Worm (Caenorhabditis elegans) whole organism, midembryonic: ENCODE results near the gene K08D8.4.
"Not testable (repeated sequence)": the region's sequence is repeated elsewhere in the genome, so short reads cannot be mapped to it uniquely, and the experiment has no call there.

ENCODE experiments used
- T22C8.4 ChIP-seq: fragments of 200-800 bp; sonication (Bioruptor generic); IDR thresholded peaks from 2 replicates; pipeline ENCODE4 v1.3.6; 2022; ENCODE audit warnings: missing genetic modification characterization, missing compliant biosample characterization
- cog-1 ChIP-seq: sonication (generic microtip); optimal IDR thresholded peaks from 2 replicates; lab custom pipeline; 2016; ENCODE audit warnings: missing genetic modification characterization, missing compliant biosample characterization
- flt-1 ChIP-seq: fragments of 200-800 bp; sonication (Bioruptor generic); IDR thresholded peaks from 2 replicates; pipeline ENCODE4 v1.3.6; 2022; ENCODE audit warnings: missing genetic modification characterization, missing compliant biosample characterization
- klf-2 ChIP-seq: fragments of 200-800 bp; sonication (Bioruptor generic); conservative IDR thresholded peaks from 2 replicates; pipeline ENCODE4 v1.3.6; 2022; ENCODE audit warnings: missing genetic modification reagents, missing genetic modification characterization, missing compliant biosample characterization
- med-1 ChIP-seq: sonication (generic microtip); optimal IDR thresholded peaks from 2 replicates; lab custom pipeline; 2017; ENCODE audit warnings: missing genetic modification characterization, mild to moderate bottlenecking, missing compliant biosample characterization, antibody characterized with exemption, missing genetic modification reagents; ENCODE audit not compliant: insufficient read depth
- ref-1 ChIP-seq: fragments of 200-800 bp; sonication (Bioruptor generic); conservative IDR thresholded peaks from 2 replicates; pipeline ENCODE4 v1.3.6; 2022; ENCODE audit warnings: missing genetic modification reagents, missing genetic modification characterization, missing compliant biosample characterization
- tab-1 ChIP-seq: fragments of 200-800 bp; sonication (Bioruptor generic); IDR thresholded peaks from 2 replicates; pipeline ENCODE4 v1.3.6; 2022; ENCODE audit warnings: missing genetic modification characterization, missing compliant biosample characterization
- ztf-23 ChIP-seq: fragments of 200-800 bp; sonication (Bioruptor generic); IDR thresholded peaks from 2 replicates; pipeline ENCODE4 v1.3.6; 2022; ENCODE audit warnings: missing genetic modification reagents, missing genetic modification characterization, missing compliant biosample characterization
- ztf-29 ChIP-seq: fragments of 200-800 bp; sonication (Bioruptor generic); IDR thresholded peaks from 2 replicates; pipeline ENCODE4 v1.3.6; 2022; ENCODE audit warnings: missing genetic modification reagents, missing genetic modification characterization, missing compliant biosample characterization

The K08D8.4 gene

DNA sequence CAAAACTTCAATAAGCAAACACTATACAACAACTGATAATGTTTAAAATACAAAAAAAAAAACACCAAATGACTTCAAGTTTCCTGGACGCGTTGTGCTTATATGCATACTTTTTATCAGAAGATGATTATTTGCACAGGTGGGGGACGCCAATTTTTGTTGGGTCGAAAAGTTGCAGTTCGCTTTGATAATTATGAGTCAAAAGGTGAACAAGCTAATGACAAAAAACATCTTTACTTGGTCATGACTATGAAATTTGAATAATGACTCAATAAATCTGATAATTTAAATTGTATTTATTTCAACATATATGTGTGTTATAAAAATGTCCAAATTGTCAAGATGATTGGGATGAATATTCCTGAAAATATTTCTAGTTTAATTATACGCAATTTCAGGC is 26.6 kb downstream of the K08D8.4 start, which contains the start of gene ZK896.4:
Gene ZK896.4, minus strand, starts transcription at position 101 of the 400 bp plus-strand sequence.
- TF ChIP-seq ztf-23 (GFP tag; lab: Robert Waterston, UW), result no peak
- TF ChIP-seq flt-1 (GFP tag; lab: Robert Waterston, UW), result no peak
- no peak for TF ChIP-seq tab-1 (GFP tag; lab: Robert Waterston, UW)
- no peak for TF ChIP-seq T22C8.4 (GFP tag; lab: Robert Waterston, UW)
- TF ChIP-seq ref-1 (GFP tag; lab: Robert Waterston, UW), result no peak
- no peak for TF ChIP-seq klf-2
- TF ChIP-seq ztf-29 (GFP tag; lab: Robert Waterston, UW), result no peak
- TF ChIP-seq cog-1 (tag; lab: Kevin White, UChicago), result no peak
- no peak for TF ChIP-seq med-1 (GFP tag; lab: Kevin White, UChicago)

DNA sequence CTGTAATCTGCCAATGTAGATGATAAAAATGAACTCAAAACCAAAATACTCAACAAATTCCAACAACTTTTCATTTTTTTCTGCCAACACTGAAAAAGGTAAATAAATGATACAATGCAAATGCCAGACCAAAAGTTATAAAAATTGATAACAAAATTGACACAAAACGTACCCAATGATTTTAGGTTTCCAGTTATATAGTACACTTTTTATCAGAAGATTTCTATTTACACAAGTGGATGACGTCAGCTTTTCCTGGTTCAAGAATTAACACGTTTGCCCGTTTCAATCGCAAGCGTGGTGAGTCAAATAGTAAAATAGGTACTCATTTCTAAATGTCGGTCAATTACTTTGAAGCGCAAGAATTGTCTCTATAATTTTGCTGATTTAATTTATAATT is 30.2 kb downstream of the K08D8.4 start, which contains the start of gene ZK896.5:
Gene ZK896.5, minus strand, starts transcription at position 89 of the 400 bp plus-strand sequence.
- TF ChIP-seq ztf-29 (GFP tag; lab: Robert Waterston, UW) (no peak), med-1 (GFP tag; lab: Kevin White, UChicago) (no peak), T22C8.4 (GFP tag; lab: Robert Waterston, UW) (no peak), klf-2 (no peak), ztf-23 (GFP tag; lab: Robert Waterston, UW) (no peak), ref-1 (GFP tag; lab: Robert Waterston, UW) (no peak), flt-1 (GFP tag; lab: Robert Waterston, UW) (no peak), cog-1 (tag; lab: Kevin White, UChicago) (no peak), tab-1 (GFP tag; lab: Robert Waterston, UW) (no peak)

DNA sequence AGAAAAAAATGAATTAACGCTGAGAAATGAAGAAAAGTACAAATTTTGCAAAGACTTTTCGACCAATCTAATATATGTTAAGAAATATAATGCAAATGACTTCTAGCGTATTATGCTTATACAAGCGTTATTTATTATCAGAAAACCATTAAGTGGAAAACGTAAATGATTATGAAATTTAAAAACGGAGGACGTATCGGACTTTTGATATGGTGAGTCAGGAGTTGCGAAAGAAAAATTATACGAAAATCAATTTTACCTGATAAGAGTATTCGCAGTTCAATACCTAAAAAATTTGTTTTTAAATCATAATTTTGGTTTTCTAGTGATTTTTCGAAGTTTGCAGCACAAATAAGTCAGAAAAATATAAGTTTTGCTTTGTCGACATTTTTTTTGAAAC is 33.2 kb downstream of the K08D8.4 start:
- TF ChIP-seq klf-2 (no peak), flt-1 (GFP tag; lab: Robert Waterston, UW) (no peak), cog-1 (tag; lab: Kevin White, UChicago) (no peak), med-1 (GFP tag; lab: Kevin White, UChicago) (no peak), ztf-23 (GFP tag; lab: Robert Waterston, UW) (no peak), T22C8.4 (GFP tag; lab: Robert Waterston, UW) (no peak)

DNA sequence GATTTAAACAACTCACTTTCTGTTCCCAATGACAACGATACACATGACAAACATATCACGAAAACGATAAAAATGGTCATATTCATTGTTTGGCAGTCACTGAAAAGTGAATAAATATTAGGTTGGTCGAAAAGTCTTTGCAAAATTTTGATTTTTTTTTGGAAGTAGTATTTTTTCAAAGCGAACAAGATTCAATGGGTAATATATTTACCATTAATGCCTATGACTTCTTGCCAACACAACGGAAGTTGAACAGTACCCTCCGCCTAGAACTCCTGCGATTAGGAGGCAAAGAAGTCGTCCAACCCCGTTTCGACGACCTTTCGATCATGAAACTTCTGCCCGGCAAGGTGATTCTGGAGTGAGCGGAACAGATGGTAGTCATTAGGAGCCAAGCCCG is 34.5 kb downstream of the K08D8.4 start, which contains the start of gene ZK896.1:
Gene ZK896.1, minus strand, starts transcription at position 101 of the 400 bp plus-strand sequence.
- not testable (repeated sequence) for TF ChIP-seq klf-2; ref-1 (GFP tag; lab: Robert Waterston, UW); ztf-23 (GFP tag; lab: Robert Waterston, UW)

DNA sequence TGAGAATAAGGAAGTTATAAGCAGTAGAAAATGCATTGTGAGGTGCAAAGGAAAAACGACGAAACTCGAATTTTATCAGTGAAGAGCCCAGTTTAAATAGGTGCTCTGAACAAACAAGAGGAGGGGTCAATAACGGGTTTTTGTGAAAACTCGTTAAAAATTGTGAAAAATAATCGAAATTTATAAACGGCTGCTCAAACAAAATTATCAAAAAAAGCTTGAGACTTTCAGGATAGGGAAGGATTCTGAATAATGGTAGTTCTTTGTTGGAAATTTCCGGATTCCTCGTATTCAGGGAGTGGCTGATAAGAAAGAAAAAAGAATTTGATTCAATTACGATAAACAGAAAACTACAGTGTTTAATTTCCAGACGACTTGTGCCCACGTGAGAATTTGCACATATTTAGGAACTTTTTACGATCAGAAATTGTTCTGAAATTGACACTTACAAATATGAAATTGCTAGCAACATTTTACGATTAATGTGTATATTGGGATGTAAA is 38.3 kb downstream of the K08D8.4 start, which contains the start of gene clec-187:
Gene clec-187, minus strand, starts transcription at position 51 of the 503 bp plus-strand sequence.
- TF ChIP-seq flt-1 (GFP tag; lab: Robert Waterston, UW) (no peak), ztf-29 (GFP tag; lab: Robert Waterston, UW) (no peak), klf-2 (no peak), ztf-23 (GFP tag; lab: Robert Waterston, UW) (no peak), med-1 (GFP tag; lab: Kevin White, UChicago) (no peak)

DNA sequence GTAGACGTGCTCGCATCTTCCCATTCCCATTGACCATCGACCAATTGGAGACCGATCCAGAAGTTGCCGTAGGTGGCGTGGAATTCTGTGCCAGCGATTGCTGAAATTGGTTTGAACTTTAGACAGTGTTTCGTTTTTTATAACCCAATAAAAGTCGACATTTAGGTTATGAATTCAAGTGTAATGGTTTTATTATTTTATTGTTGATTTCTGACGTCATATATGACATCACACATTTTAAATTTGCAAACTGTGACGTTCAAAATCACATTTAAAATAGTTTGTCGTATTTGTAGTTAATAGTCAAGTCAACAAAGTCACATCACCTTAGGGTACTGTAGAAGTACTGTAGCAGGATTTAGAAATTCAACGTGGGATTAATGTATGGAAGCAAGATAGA is 39.5 kb downstream of the K08D8.4 start:
- no peak for TF ChIP-seq tab-1 (GFP tag; lab: Robert Waterston, UW)
- TF ChIP-seq cog-1 (tag; lab: Kevin White, UChicago), result no peak
- TF ChIP-seq med-1 (GFP tag; lab: Kevin White, UChicago), result no peak
- TF ChIP-seq ztf-29 (GFP tag; lab: Robert Waterston, UW), result no peak
- TF ChIP-seq klf-2, result no peak

DNA sequence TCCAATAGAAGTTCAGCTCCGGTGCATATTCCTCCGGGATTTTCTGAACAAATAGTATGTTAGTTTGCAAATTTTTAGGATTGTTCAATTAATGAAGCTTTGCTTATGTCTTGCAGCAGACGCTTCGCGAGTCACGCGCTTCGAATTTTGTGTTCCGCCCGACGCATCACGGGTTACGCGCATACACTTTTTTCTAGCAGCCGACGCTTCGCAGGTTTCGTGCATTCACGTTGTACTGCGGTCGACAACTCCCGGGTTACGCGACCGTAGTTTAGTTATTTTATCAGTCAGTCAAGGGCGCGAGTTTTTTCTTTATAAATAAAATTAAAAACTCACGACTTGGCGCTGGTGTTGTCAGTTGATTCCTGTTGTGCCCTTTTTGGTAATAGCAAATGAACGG is 40.0 kb downstream of the K08D8.4 start:
- TF ChIP-seq klf-2, result no peak
- no peak for TF ChIP-seq ztf-23 (GFP tag; lab: Robert Waterston, UW)
- no peak for TF ChIP-seq ztf-29 (GFP tag; lab: Robert Waterston, UW)
- TF ChIP-seq ref-1 (GFP tag; lab: Robert Waterston, UW), result no peak
- no peak for TF ChIP-seq T22C8.4 (GFP tag; lab: Robert Waterston, UW)
- no peak for TF ChIP-seq flt-1 (GFP tag; lab: Robert Waterston, UW)
- TF ChIP-seq cog-1 (tag; lab: Kevin White, UChicago), result no peak
- TF ChIP-seq tab-1 (GFP tag; lab: Robert Waterston, UW), result no peak
- TF ChIP-seq med-1 (GFP tag; lab: Kevin White, UChicago), result no peak

DNA sequence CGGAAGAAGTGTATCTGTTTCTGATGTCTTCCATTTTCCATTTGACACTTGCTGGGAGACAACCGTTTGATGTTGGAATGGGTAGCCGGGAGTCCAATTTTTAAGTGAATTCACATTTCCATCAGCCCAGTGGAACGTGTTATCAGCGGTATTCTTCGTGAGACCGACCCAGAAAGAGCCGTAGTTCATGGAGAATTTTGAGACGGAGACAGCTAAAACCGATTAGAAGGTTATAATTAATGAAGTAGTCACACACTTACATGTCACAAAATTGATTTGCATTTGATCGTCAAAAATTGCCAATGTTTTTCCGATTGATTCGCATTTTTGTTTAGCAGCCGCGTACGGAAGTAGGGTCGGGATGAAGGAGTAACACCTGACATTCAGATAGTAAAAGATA is 40.4 kb downstream of the K08D8.4 start:
- TF ChIP-seq flt-1 (GFP tag; lab: Robert Waterston, UW) (no peak), T22C8.4 (GFP tag; lab: Robert Waterston, UW) (no peak), cog-1 (tag; lab: Kevin White, UChicago) (no peak), ztf-23 (GFP tag; lab: Robert Waterston, UW) (no peak), ztf-29 (GFP tag; lab: Robert Waterston, UW) (no peak)

DNA sequence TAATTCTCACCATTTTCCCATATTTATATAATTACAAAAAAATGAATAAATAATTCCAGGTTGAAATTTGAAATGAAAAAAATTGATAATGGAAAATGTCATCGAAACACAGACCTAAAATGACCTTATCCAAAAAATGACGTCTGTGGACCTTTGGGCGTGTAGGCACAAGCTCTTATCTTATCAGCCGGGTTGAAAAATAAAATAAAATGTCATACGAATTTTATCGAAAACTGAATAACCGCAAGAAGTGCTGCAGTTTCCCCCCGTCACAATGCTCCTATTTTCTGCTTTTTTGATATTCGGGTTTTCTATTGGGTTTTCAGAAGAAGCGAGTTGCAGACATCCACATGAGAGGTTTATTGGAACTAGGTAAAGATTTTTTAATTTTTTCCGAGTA is 43.9 kb downstream of the K08D8.4 start, which contains the start of gene clec-186:
Gene clec-186, plus strand, starts transcription at position 226 of the 400 bp plus-strand sequence.
- no peak for TF ChIP-seq tab-1 (GFP tag; lab: Robert Waterston, UW)
- no peak for TF ChIP-seq T22C8.4 (GFP tag; lab: Robert Waterston, UW)
- no peak for TF ChIP-seq cog-1 (tag; lab: Kevin White, UChicago)
- no peak for TF ChIP-seq ztf-29 (GFP tag; lab: Robert Waterston, UW)
- TF ChIP-seq flt-1 (GFP tag; lab: Robert Waterston, UW), result no peak
- TF ChIP-seq med-1 (GFP tag; lab: Kevin White, UChicago), result no peak
- TF ChIP-seq ref-1 (GFP tag; lab: Robert Waterston, UW), result no peak
- no peak for TF ChIP-seq klf-2

DNA sequence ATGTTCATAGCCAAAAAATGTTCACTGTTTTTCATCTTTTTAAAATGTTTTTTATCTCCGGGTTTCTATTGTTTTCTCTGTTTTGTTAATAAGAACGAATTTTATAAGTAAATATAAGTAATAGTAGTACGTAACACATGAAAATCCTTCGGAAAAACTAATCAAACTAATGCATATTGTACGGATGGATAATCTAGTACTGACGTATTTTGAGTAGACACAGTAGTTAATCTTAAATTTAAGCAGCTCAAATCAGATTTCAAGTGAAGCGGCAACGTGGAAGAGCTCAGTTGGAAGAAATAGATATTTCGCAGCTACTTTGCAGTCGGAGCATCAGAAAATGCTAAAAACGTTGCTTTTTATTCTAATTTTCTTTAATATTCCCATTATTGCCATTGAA is 50.0 kb downstream of the K08D8.4 start, which contains the start of gene gcy-18:
Gene gcy-18, plus strand, starts transcription at position 301 of the 400 bp plus-strand sequence.
- TF ChIP-seq klf-2 (no peak), cog-1 (tag; lab: Kevin White, UChicago) (no peak), ztf-29 (GFP tag; lab: Robert Waterston, UW) (no peak), T22C8.4 (GFP tag; lab: Robert Waterston, UW) (no peak)
